Fruit fly (Drosophila melanogaster) whole organism, adult: ENCODE data around the gene vnd.

Experiments used
- CG14711 ChIP-seq: fragments of 200-800 bp; sonication (Bioruptor generic); optimal IDR thresholded peaks from 2 replicates; lab custom pipeline; 2018; ENCODE audit warnings: missing biosample characterization, mild to moderate bottlenecking, missing genetic modification characterization, moderate library complexity
- CG33017 ChIP-seq: fragments of 200-800 bp; sonication (Bioruptor generic); optimal IDR thresholded peaks from 2 replicates; lab custom pipeline; 2018; ENCODE audit warnings: missing biosample characterization, mild to moderate bottlenecking, missing genetic modification characterization, moderate library complexity
- CG7045 ChIP-seq: fragments of 200-800 bp; sonication (Bioruptor generic); optimal IDR thresholded peaks from 2 replicates; lab custom pipeline; 2017; ENCODE audit warnings: missing biosample characterization, mild to moderate bottlenecking, missing genetic modification characterization
- Crg-1 ChIP-seq: fragments of 200-800 bp; sonication (Bioruptor generic); optimal IDR thresholded peaks from 2 replicates; lab custom pipeline; 2016; ENCODE audit warnings: missing biosample characterization, missing genetic modification characterization
- Mnt ChIP-seq: fragments of 200-800 bp; sonication (Bioruptor generic); optimal IDR thresholded peaks from 2 replicates; lab custom pipeline; 2016; ENCODE audit warnings: missing biosample characterization, mild to moderate bottlenecking, missing genetic modification characterization
- bab1 ChIP-seq: fragments of 200-800 bp; sonication (Bioruptor generic); optimal IDR thresholded peaks from 3 replicates; lab custom pipeline; 2019; ENCODE audit warnings: missing biosample characterization, mild to moderate bottlenecking, missing genetic modification characterization, moderate library complexity
- tj ChIP-seq: fragments of 200-800 bp; sonication (Bioruptor generic); optimal IDR thresholded peaks from 3 replicates; lab custom pipeline; 2017; ENCODE audit warnings: missing biosample characterization, mild to moderate bottlenecking, missing genetic modification characterization, moderate library complexity

DNA sequence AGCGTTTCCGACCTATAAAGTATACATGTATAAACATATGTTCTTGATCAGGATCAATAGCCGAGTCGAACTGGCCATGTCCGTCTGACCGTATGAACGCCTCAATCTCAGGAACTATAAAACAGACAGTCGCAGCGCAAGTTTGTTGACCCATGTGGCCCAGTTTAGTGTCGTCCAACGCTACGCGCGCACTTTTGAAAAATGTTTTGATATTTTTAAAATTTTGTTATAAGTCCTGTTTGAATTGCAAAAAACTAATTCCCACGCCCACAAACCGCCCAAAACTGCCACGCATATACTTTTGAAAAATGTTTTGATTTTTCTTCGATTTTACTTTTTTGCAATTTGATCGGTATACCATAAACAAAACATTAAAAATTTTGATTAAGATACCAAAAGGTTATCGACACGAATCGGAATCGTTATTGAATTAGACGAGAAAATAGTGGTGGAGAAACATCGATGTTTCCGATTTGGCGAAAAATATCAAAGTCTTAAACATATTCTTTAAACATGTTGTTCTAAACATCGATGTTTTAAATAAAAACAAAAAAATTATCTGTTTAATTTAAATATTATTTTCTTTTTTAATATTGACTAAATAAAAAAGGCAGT is 64.6 kb downstream of the vnd start:
- TF ChIP-seq bab1 (GFP tag; lab: Kevin White, UChicago): peak; percentile 14
- TF ChIP-seq CG14711 (tag; lab: Kevin White, UChicago): no peak
- no peak for TF ChIP-seq CG7045
- no peak for TF ChIP-seq Mnt (GFP tag; lab: Kevin White, UChicago)
- no peak for TF ChIP-seq CG33017 (tag; lab: Kevin White, UChicago)
- no peak for TF ChIP-seq tj (GFP tag; lab: Kevin White, UChicago)
- TF ChIP-seq Crg-1 (GFP tag; lab: Kevin White, UChicago): no peak
